Worm (Caenorhabditis elegans) whole organism, mixed stage, embryonic: ENCODE data around the gene hsd-2.

Source experiments
- M03D4.4 ChIP-seq: sonication (generic microtip); optimal IDR thresholded peaks from 2 replicates; lab custom pipeline; 2017; ENCODE audit warnings: mild to moderate bottlenecking, missing genetic modification characterization, missing compliant biosample characterization
- bed-3 ChIP-seq: fragments of 200-800 bp; sonication (Bioruptor generic); optimal IDR thresholded peaks from 3 replicates; lab custom pipeline; 2018; ENCODE audit warnings: mild to moderate bottlenecking, missing genetic modification characterization, moderate library complexity, missing compliant biosample characterization
- blmp-1 ChIP-seq: fragments of 150-350 bp; optimal IDR thresholded peaks from 2 replicates; lab custom pipeline; 2014; ENCODE audit warnings: missing biosample characterization, missing genetic modification characterization
- ceh-39 ChIP-seq: fragments of 150-350 bp; optimal IDR thresholded peaks from 2 replicates; lab custom pipeline; 2014; ENCODE audit warnings: missing biosample characterization, missing genetic modification characterization
- ceh-43 ChIP-seq: fragments of 200-800 bp; sonication (Bioruptor generic); optimal IDR thresholded peaks from 2 replicates; lab custom pipeline; 2018; ENCODE audit warnings: mild to moderate bottlenecking, missing genetic modification characterization, moderate library complexity, missing compliant biosample characterization
- ceh-83 ChIP-seq: fragments of 200-800 bp; sonication (Bioruptor generic); optimal IDR thresholded peaks from 2 replicates; lab custom pipeline; 2018; ENCODE audit warnings: mild to moderate bottlenecking, missing genetic modification characterization, missing compliant biosample characterization
- ces-1 ChIP-seq: fragments of 150-350 bp; optimal IDR thresholded peaks from 2 replicates; lab custom pipeline; 2014; ENCODE audit warnings: missing biosample characterization, missing genetic modification reagents, missing genetic modification characterization
- cnd-1 ChIP-seq: fragments of 200-800 bp; sonication (Bioruptor generic); optimal IDR thresholded peaks from 2 replicates; lab custom pipeline; 2018; ENCODE audit warnings: mild to moderate bottlenecking, missing genetic modification characterization, missing compliant biosample characterization
- drap-1 ChIP-seq: fragments of 200-800 bp; sonication (Bioruptor generic); optimal IDR thresholded peaks from 3 replicates; lab custom pipeline; 2018; ENCODE audit warnings: mild to moderate bottlenecking, missing genetic modification characterization, missing compliant biosample characterization
- elt-1 ChIP-seq: sonication (generic microtip); optimal IDR thresholded peaks from 2 replicates; lab custom pipeline; 2017; ENCODE audit warnings: missing genetic modification characterization, mild to moderate bottlenecking, missing compliant biosample characterization, antibody characterized with exemption, moderate library complexity, borderline replicate concordance; ENCODE audit not compliant: insufficient read depth
- elt-3 ChIP-seq: fragments of 150-350 bp; optimal IDR thresholded peaks from 2 replicates; lab custom pipeline; 2014; ENCODE audit warnings: missing biosample characterization, missing genetic modification characterization
- flh-1 ChIP-seq: fragments of 200-800 bp; sonication (Bioruptor generic); optimal IDR thresholded peaks from 2 replicates; lab custom pipeline; 2018; ENCODE audit warnings: mild to moderate bottlenecking, missing genetic modification characterization, moderate library complexity, missing compliant biosample characterization
- ham-2 ChIP-seq: fragments of 200-800 bp; sonication (Bioruptor generic); optimal IDR thresholded peaks from 2 replicates; lab custom pipeline; 2018; ENCODE audit warnings: mild to moderate bottlenecking, missing genetic modification characterization, missing compliant biosample characterization
- hlh-1 ChIP-seq: fragments of 150-350 bp; optimal IDR thresholded peaks from 2 replicates; lab custom pipeline; 2014; ENCODE audit warnings: missing biosample characterization, missing genetic modification reagents, missing genetic modification characterization
- lin-13 ChIP-seq: fragments of 150-350 bp; optimal IDR thresholded peaks from 2 replicates; lab custom pipeline; 2014; ENCODE audit warnings: missing biosample characterization, missing genetic modification characterization
- lin-32 ChIP-seq: fragments of 200-800 bp; sonication (Bioruptor generic); optimal IDR thresholded peaks from 2 replicates; lab custom pipeline; 2018; ENCODE audit warnings: mild to moderate bottlenecking, missing genetic modification characterization, missing compliant biosample characterization
- lsy-2 ChIP-seq: fragments of 150-350 bp; optimal IDR thresholded peaks from 2 replicates; lab custom pipeline; 2014; ENCODE audit warnings: missing biosample characterization, missing genetic modification characterization
- mab-5 ChIP-seq: fragments of 150-350 bp; optimal IDR thresholded peaks from 2 replicates; lab custom pipeline; 2014; ENCODE audit warnings: missing biosample characterization, missing genetic modification characterization
- mep-1 ChIP-seq: fragments of 150-350 bp; optimal IDR thresholded peaks from 2 replicates; lab custom pipeline; 2017; ENCODE audit warnings: missing biosample characterization, missing genetic modification reagents, missing genetic modification characterization, inconsistent platforms
- mls-2 ChIP-seq: sonication (generic microtip); optimal IDR thresholded peaks from 2 replicates; lab custom pipeline; 2016; ENCODE audit warnings: mild to moderate bottlenecking, missing genetic modification characterization, moderate library complexity, missing compliant biosample characterization
- nhr-12 ChIP-seq: fragments of 150-350 bp; optimal IDR thresholded peaks from 2 replicates; lab custom pipeline; 2014; ENCODE audit warnings: missing biosample characterization, missing genetic modification characterization
- nhr-2 ChIP-seq: fragments of 150-350 bp; optimal IDR thresholded peaks from 2 replicates; lab custom pipeline; 2014; ENCODE audit warnings: missing biosample characterization, missing genetic modification characterization
- nhr-237 ChIP-seq: fragments of 150-350 bp; optimal IDR thresholded peaks from 2 replicates; lab custom pipeline; 2014; ENCODE audit warnings: missing biosample characterization, missing genetic modification characterization
- nhr-28 ChIP-seq: fragments of 150-350 bp; optimal IDR thresholded peaks from 2 replicates; lab custom pipeline; 2014; ENCODE audit warnings: missing biosample characterization, missing genetic modification characterization
- nhr-76 ChIP-seq: sonication (generic microtip); optimal IDR thresholded peaks from 2 replicates; lab custom pipeline; 2017; ENCODE audit warnings: missing biosample characterization, missing genetic modification characterization
- pha-4 ChIP-seq: fragments of 150-350 bp; optimal IDR thresholded peaks from 2 replicates; lab custom pipeline; 2018; ENCODE audit warnings: missing biosample characterization, missing genetic modification reagents, missing genetic modification characterization
- sem-2 ChIP-seq: fragments of 200-800 bp; sonication (Bioruptor generic); optimal IDR thresholded peaks from 2 replicates; lab custom pipeline; 2018; ENCODE audit warnings: mild to moderate bottlenecking, missing genetic modification characterization, missing compliant biosample characterization
- snpc-4 ChIP-seq: fragments of 150-350 bp; optimal IDR thresholded peaks from 2 replicates; lab custom pipeline; 2014; ENCODE audit warnings: missing biosample characterization, missing genetic modification characterization
- sptf-1 ChIP-seq: sonication (generic microtip); optimal IDR thresholded peaks from 2 replicates; lab custom pipeline; 2017; ENCODE audit warnings: mild to moderate bottlenecking, missing genetic modification characterization, moderate library complexity, missing compliant biosample characterization
- tbx-8 ChIP-seq: fragments of 200-800 bp; sonication (Bioruptor generic); optimal IDR thresholded peaks from 2 replicates; lab custom pipeline; 2018; ENCODE audit warnings: mild to moderate bottlenecking, missing genetic modification characterization, moderate library complexity, missing compliant biosample characterization
- unc-120 ChIP-seq: sonication (generic microtip); optimal IDR thresholded peaks from 2 replicates; lab custom pipeline; 2017; ENCODE audit warnings: missing genetic modification characterization, missing compliant biosample characterization; ENCODE audit not compliant: poor library complexity, severe bottlenecking
- unc-39 ChIP-seq: fragments of 150-350 bp; optimal IDR thresholded peaks from 2 replicates; lab custom pipeline; 2014; ENCODE audit warnings: missing biosample characterization, missing genetic modification characterization
- unc-62 ChIP-seq: fragments of 150-350 bp; optimal IDR thresholded peaks from 2 replicates; lab custom pipeline; 2014; ENCODE audit warnings: missing biosample characterization, missing genetic modification reagents, missing genetic modification characterization
- zip-8 ChIP-seq: fragments of 150-350 bp; optimal IDR thresholded peaks from 2 replicates; lab custom pipeline; 2014; ENCODE audit warnings: missing biosample characterization, missing genetic modification characterization
- ztf-11 ChIP-seq: fragments of 150-350 bp; optimal IDR thresholded peaks from 2 replicates; lab custom pipeline; 2014; ENCODE audit warnings: missing biosample characterization, missing genetic modification characterization

Gene hsd-2

DNA sequence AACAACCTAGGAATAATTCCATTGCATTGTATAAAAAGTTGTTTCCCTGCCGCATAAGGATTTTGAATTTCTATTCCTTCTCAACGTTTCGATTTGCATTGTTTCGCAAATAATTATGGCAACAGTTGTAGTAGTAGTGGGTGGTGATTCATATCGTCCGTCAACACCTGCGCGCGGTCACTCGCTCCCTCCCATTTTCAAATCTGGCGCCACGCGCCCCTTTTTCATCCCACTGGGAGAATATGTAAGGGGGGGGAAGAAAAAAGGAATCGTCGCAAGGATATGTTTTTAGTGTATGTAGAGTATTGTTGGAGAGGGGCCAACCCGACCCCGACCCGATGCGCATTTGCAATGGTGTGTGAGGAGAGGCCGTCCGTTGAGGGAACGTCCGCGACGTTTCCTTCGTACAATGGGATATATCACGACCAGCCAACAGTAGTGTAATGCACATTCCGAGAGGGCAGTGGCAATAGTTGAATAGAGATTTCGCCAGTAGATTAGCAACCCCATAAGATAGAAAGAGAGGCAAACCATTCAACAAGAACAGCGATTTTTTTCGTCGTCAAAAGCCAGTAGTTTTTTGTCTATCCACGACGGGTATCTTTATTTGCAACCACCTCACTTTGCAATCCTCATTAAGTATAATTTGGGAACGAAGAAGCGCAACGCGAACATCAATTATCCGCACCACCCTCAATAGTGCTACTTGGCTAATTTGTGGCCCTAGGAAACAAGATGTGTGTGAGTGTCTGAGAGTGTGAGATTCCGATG, 43.9 kb upstream of the hsd-2 start:
- TF ChIP-seq unc-39, result no peak
- no peak for TF ChIP-seq ceh-39 (tag; lab: Kevin White, UChicago)
- TF ChIP-seq mep-1 (tag; lab: Kevin White, UChicago), result no peak
- TF ChIP-seq ham-2 (GFP tag; lab: Kevin White, UChicago), result no peak
- peak; percentile 72 for TF ChIP-seq sptf-1
- TF ChIP-seq cnd-1 (tag; lab: Kevin White, UChicago), result no peak
- peak; percentile 16 for TF ChIP-seq M03D4.4
- no peak for TF ChIP-seq snpc-4 (tag; lab: Kevin White, UChicago)
- no peak for TF ChIP-seq sem-2 (GFP tag; lab: Kevin White, UChicago)
- TF ChIP-seq nhr-12 (tag; lab: Kevin White, UChicago), result no peak
- no peak for TF ChIP-seq blmp-1 (tag; lab: Kevin White, UChicago)
- no peak for TF ChIP-seq nhr-2
- TF ChIP-seq mls-2, result peak; percentile 25
- TF ChIP-seq elt-3 (tag; lab: Kevin White, UChicago), result no peak
- no peak for TF ChIP-seq unc-62 (GFP tag; lab: Kevin White, UChicago)
- TF ChIP-seq drap-1 (GFP tag; lab: Kevin White, UChicago), result no peak
- no peak for TF ChIP-seq mab-5 (tag; lab: Kevin White, UChicago)
- TF ChIP-seq ztf-11 (tag; lab: Kevin White, UChicago), result peak; percentile 28
- no peak for TF ChIP-seq lsy-2 (tag; lab: Kevin White, UChicago)
- TF ChIP-seq zip-8 (tag; lab: Kevin White, UChicago), result no peak
- no peak for TF ChIP-seq flh-1 (GFP tag; lab: Kevin White, UChicago)
- peak; percentile 38 for TF ChIP-seq ces-1
- no peak for TF ChIP-seq pha-4 (tag; lab: Kevin White, UChicago)
- TF ChIP-seq elt-1, result peak; percentile 42
- TF ChIP-seq tbx-8, result no peak
- TF ChIP-seq lin-13 (tag; lab: Kevin White, UChicago), result no peak
- TF ChIP-seq ceh-43 (GFP tag; lab: Kevin White, UChicago), result peak; percentile 34
- TF ChIP-seq nhr-237, result no peak
- TF ChIP-seq nhr-28, result no peak
- TF ChIP-seq unc-120 (tag; lab: Kevin White, UChicago), result no peak
- TF ChIP-seq hlh-1, result peak; percentile 12
- TF ChIP-seq ceh-83 (GFP tag; lab: Kevin White, UChicago), result peak; percentile 59
- no peak for TF ChIP-seq bed-3 (GFP tag; lab: Kevin White, UChicago)
- TF ChIP-seq nhr-76 (tag; lab: Kevin White, UChicago), result no peak
- no peak for TF ChIP-seq lin-32 (GFP tag; lab: Kevin White, UChicago)
- TF ChIP-seq, all 35 proteins: peak for 9

DNA sequence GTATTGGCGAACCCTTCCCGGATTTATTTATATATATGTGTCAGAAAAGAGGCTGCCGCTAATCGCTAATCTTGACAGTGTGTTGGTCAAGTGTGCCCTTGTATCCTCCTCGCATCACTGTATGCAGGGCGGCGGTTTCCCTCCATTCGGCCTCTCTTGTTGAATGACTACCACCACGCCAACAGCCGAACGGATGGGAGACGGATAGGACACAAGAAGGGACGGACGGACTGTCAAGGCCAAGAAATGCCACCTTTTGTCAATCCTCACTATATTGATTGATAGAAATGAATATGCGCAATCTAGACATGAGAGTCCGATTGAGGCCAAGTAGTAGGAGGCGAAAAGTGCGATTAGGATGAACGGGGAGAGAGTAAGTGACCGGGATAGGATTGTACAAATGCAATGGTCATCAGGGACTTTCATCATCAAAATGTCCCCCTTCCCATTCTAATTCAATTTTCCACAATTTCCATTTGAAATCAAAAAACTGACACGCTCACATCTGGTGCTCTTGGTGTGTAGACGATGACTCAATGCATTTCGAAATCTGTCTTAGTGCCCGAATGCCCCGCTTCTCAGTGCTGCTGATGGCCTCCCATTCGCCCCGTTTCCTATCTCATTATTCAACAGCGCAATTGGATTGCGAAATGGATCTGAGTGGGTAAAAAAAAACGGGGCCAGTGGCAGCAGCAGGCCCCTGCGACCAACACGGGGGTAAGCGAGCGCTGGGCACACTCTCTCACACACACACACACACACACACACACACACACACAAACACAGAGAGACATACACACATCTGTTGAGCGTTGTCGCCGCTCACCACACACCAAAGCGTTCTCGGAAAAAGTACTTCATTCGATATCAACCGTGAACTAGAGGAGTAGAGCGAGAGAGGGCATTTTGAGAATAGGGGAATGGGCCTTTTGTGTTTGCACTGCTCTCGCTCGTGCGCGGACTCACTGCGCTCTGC, 43.1 kb upstream of the hsd-2 start:
- TF ChIP-seq M03D4.4 (peak; percentile 71), sptf-1 (peak; percentile 55), ceh-83 (GFP tag; lab: Kevin White, UChicago) (no peak), unc-62 (GFP tag; lab: Kevin White, UChicago) (peak; percentile 45), elt-3 (tag; lab: Kevin White, UChicago) (no peak), unc-120 (tag; lab: Kevin White, UChicago) (peak; percentile 58), lin-32 (GFP tag; lab: Kevin White, UChicago) (peak; percentile 7), lsy-2 (tag; lab: Kevin White, UChicago) (peak; percentile 0), flh-1 (GFP tag; lab: Kevin White, UChicago) (no peak), pha-4 (tag; lab: Kevin White, UChicago) (peak; percentile 79), ces-1 (peak; percentile 80), bed-3 (GFP tag; lab: Kevin White, UChicago) (no peak), mls-2 (peak; percentile 21), nhr-237 (peak; percentile 22), drap-1 (GFP tag; lab: Kevin White, UChicago) (peak; percentile 8), mep-1 (tag; lab: Kevin White, UChicago) (peak; percentile 9), ham-2 (GFP tag; lab: Kevin White, UChicago) (peak; percentile 97), cnd-1 (tag; lab: Kevin White, UChicago) (peak; percentile 42), nhr-2 (peak; percentile 97), elt-1 (no peak), unc-39 (no peak)
